Worm (Caenorhabditis elegans) whole organism, L2 larva: ENCODE measurements around the gene Y110A2AL.4.

ENCODE experiments used
- ZK546.5 ChIP-seq: sonication (generic microtip); optimal IDR thresholded peaks from 2 replicates; lab custom pipeline; 2017; ENCODE audit warnings: missing biosample characterization, missing genetic modification characterization
- nhr-237 ChIP-seq: fragments of 150-350 bp; optimal IDR thresholded peaks from 2 replicates; lab custom pipeline; 2014; ENCODE audit warnings: missing biosample characterization, missing genetic modification characterization
- unc-62 ChIP-seq: fragments of 150-350 bp; optimal IDR thresholded peaks from 2 replicates; lab custom pipeline; 2014; ENCODE audit warnings: missing biosample characterization, missing genetic modification reagents, missing genetic modification characterization

ce11 chrII:2815444-2815843 is 23.7 kb upstream of the Y110A2AL.4 start, which contains the start of gene K12H6.2:
- TF ChIP-seq nhr-237 (tag; lab: Kevin White, UChicago) (no peak), ZK546.5 (tag; lab: Kevin White, UChicago) (no peak), unc-62 (GFP tag; lab: Kevin White, UChicago) (no peak)
